Worm (Caenorhabditis elegans) whole organism, L1 larva: ENCODE results near the gene K09A11.1.
A peak's percentile ranks its signal among the peaks of the same experiment; 100 is the strongest.

Source experiments
- C16A3.4 ChIP-seq: fragments of 150-350 bp; optimal IDR thresholded peaks from 2 replicates; lab custom pipeline; 2014; ENCODE audit warnings: missing biosample characterization, missing genetic modification characterization
- C34B4.2 ChIP-seq: sonication (generic microtip); optimal IDR thresholded peaks from 2 replicates; lab custom pipeline; 2017; ENCODE audit warnings: mild to moderate bottlenecking, missing genetic modification characterization, missing compliant biosample characterization
- Y116A8C.19 ChIP-seq: sonication (generic microtip); optimal IDR thresholded peaks from 2 replicates; lab custom pipeline; 2016; ENCODE audit warnings: missing compliant biosample characterization, missing genetic modification characterization, borderline replicate concordance
- aha-1 ChIP-seq: fragments of 150-350 bp; optimal IDR thresholded peaks from 2 replicates; lab custom pipeline; 2014; ENCODE audit warnings: missing biosample characterization, missing genetic modification characterization
- alr-1 ChIP-seq: fragments of 200-800 bp; sonication (Bioruptor generic); optimal IDR thresholded peaks from 2 replicates; lab custom pipeline; 2018; ENCODE audit warnings: borderline replicate concordance, mild to moderate bottlenecking, missing genetic modification characterization, missing compliant biosample characterization
- ama-1 ChIP-seq: fragments of 150-350 bp; optimal IDR thresholded peaks from 2 replicates; lab custom pipeline; 2014
- blmp-1 ChIP-seq: fragments of 150-350 bp; optimal IDR thresholded peaks from 2 replicates; lab custom pipeline; 2014; ENCODE audit warnings: missing biosample characterization, missing genetic modification characterization
- ceh-63 ChIP-seq: fragments of 200-800 bp; sonication (Bioruptor generic); optimal IDR thresholded peaks from 2 replicates; lab custom pipeline; 2018; ENCODE audit warnings: mild to moderate bottlenecking, missing genetic modification characterization, missing compliant biosample characterization
- ceh-82 ChIP-seq, 3 experiments: fragments of 150-350 bp in 1 of 3; sonication (generic microtip) in 2 of 3; optimal IDR thresholded peaks; 2 replicates each; lab custom pipeline; 2014 to 2017; ENCODE audit warnings: missing biosample characterization in 3 of 3, missing genetic modification characterization in 3 of 3
- dpl-1 ChIP-seq, 3 experiments: fragments of 150-350 bp in 2 of 3; sonication (generic microtip) in 1 of 3; optimal IDR thresholded peaks; 2 replicates each; lab custom pipeline; 2014 to 2017; ENCODE audit warnings: missing biosample characterization in 3 of 3, missing genetic modification characterization in 3 of 3, missing genetic modification reagents in 3 of 3
- dsc-1 ChIP-seq: sonication (generic microtip); optimal IDR thresholded peaks from 2 replicates; lab custom pipeline; 2016; ENCODE audit warnings: mild to moderate bottlenecking, missing genetic modification characterization, missing compliant biosample characterization
- efl-1 ChIP-seq, 4 experiments: fragments of 150-350 bp; optimal IDR thresholded peaks in 3 of 4; peaks in 1 of 4; 1 replicate in 1 of 4; 2 replicates in 3 of 4; lab custom pipeline; 2014; ENCODE audit warnings: missing biosample characterization in 2 of 4, missing genetic modification characterization in 2 of 4, missing genetic modification reagents in 2 of 4
- egl-27 ChIP-seq, 2 experiments: fragments of 150-350 bp in 1 of 2; sonication (generic microtip); optimal IDR thresholded peaks; 3 replicates each; lab custom pipeline; 2017 to 2018; ENCODE audit warnings: missing biosample characterization in 2 of 2, missing genetic modification characterization in 2 of 2, missing genetic modification reagents in 2 of 2
- ets-5 ChIP-seq: fragments of 200-800 bp; sonication (Bioruptor generic); IDR thresholded peaks from 2 replicates; pipeline ENCODE4 v1.3.6; 2022; ENCODE audit warnings: missing genetic modification characterization, missing compliant biosample characterization
- fkh-10 ChIP-seq: sonication (generic microtip); optimal IDR thresholded peaks from 2 replicates; lab custom pipeline; 2017; ENCODE audit warnings: missing biosample characterization, missing genetic modification reagents, missing genetic modification characterization
- fkh-4 ChIP-seq: sonication (generic microtip); optimal IDR thresholded peaks from 2 replicates; lab custom pipeline; 2016; ENCODE audit warnings: missing compliant biosample characterization, missing genetic modification characterization, borderline replicate concordance
- fkh-8 ChIP-seq: sonication (generic microtip); optimal IDR thresholded peaks from 2 replicates; lab custom pipeline; 2016; ENCODE audit warnings: mild to moderate bottlenecking, missing genetic modification characterization, missing compliant biosample characterization
- fos-1 ChIP-seq: fragments of 150-350 bp; optimal IDR thresholded peaks from 2 replicates; lab custom pipeline; 2014; ENCODE audit warnings: missing biosample characterization, missing genetic modification characterization
- grh-1 ChIP-seq: fragments of 200-800 bp; sonication (Bioruptor generic); IDR thresholded peaks from 2 replicates; pipeline ENCODE4 v1.3.6; 2022; ENCODE audit warnings: missing genetic modification reagents, missing genetic modification characterization, missing compliant biosample characterization
- hlh-17 ChIP-seq: fragments of 200-800 bp; sonication (Bioruptor generic); optimal IDR thresholded peaks from 2 replicates; lab custom pipeline; 2018; ENCODE audit warnings: missing genetic modification characterization, mild to moderate bottlenecking, missing compliant biosample characterization, moderate library complexity, borderline replicate concordance
- hpl-2 ChIP-seq: fragments of 150-350 bp; optimal IDR thresholded peaks from 2 replicates; lab custom pipeline; 2014; ENCODE audit warnings: missing biosample characterization, missing genetic modification reagents, missing genetic modification characterization
- irx-1 ChIP-seq: sonication (generic microtip); optimal IDR thresholded peaks from 2 replicates; lab custom pipeline; 2016; ENCODE audit warnings: missing genetic modification characterization, missing compliant biosample characterization
- isw-1 ChIP-seq: fragments of 200-800 bp; sonication (Bioruptor generic); IDR thresholded peaks from 2 replicates; pipeline ENCODE4 v1.3.6; 2022; ENCODE audit warnings: missing genetic modification characterization, missing compliant biosample characterization
- lin-14 ChIP-seq: fragments of 200-800 bp; sonication (Bioruptor generic); optimal IDR thresholded peaks from 2 replicates; lab custom pipeline; 2018; ENCODE audit warnings: mild to moderate bottlenecking, missing genetic modification characterization, moderate library complexity, missing compliant biosample characterization
- lin-15B ChIP-seq: fragments of 150-350 bp; sonication (generic microtip); optimal IDR thresholded peaks from 3 replicates; lab custom pipeline; 2014; ENCODE audit warnings: missing biosample characterization, missing genetic modification characterization
- lin-35 ChIP-seq, 2 experiments: fragments of 150-350 bp; optimal IDR thresholded peaks; 2 replicates each; lab custom pipeline; 2014; ENCODE audit warnings: missing biosample characterization in 2 of 2, missing genetic modification characterization in 2 of 2, missing genetic modification reagents in 2 of 2
- lin-39 ChIP-seq: fragments of 150-350 bp; optimal IDR thresholded peaks from 2 replicates; lab custom pipeline; 2014; ENCODE audit warnings: missing biosample characterization, missing genetic modification reagents, missing genetic modification characterization
- lir-3 ChIP-seq: sonication (generic microtip); optimal IDR thresholded peaks from 2 replicates; lab custom pipeline; 2016; ENCODE audit warnings: mild to moderate bottlenecking, missing genetic modification characterization, moderate library complexity, missing compliant biosample characterization; ENCODE audit not compliant: poor library complexity
- mab-9 ChIP-seq: fragments of 200-800 bp; sonication (Bioruptor generic); IDR thresholded peaks from 2 replicates; pipeline ENCODE4 v1.3.6; 2022; ENCODE audit warnings: missing genetic modification reagents, missing genetic modification characterization, missing compliant biosample characterization
- mep-1 ChIP-seq: fragments of 150-350 bp; optimal IDR thresholded peaks from 2 replicates; lab custom pipeline; 2014; ENCODE audit warnings: missing biosample characterization, missing genetic modification characterization
- nhr-12 ChIP-seq: sonication (generic microtip); optimal IDR thresholded peaks from 2 replicates; lab custom pipeline; 2017; ENCODE audit warnings: missing biosample characterization, missing genetic modification characterization
- nhr-19 ChIP-seq: fragments of 200-800 bp; sonication (Bioruptor generic); conservative IDR thresholded peaks from 2 replicates; pipeline ENCODE4 v1.3.6; 2022; ENCODE audit warnings: missing genetic modification characterization, missing compliant biosample characterization
- nhr-47 ChIP-seq: sonication (generic microtip); optimal IDR thresholded peaks from 2 replicates; lab custom pipeline; 2016; ENCODE audit warnings: mild to moderate bottlenecking, missing genetic modification characterization, moderate library complexity, missing compliant biosample characterization
- nhr-71 ChIP-seq: sonication (generic microtip); optimal IDR thresholded peaks from 2 replicates; lab custom pipeline; 2016; ENCODE audit warnings: mild to moderate bottlenecking, missing genetic modification characterization, moderate library complexity, missing compliant biosample characterization
- nhr-84 ChIP-seq: sonication (generic microtip); optimal IDR thresholded peaks from 2 replicates; lab custom pipeline; 2017; ENCODE audit warnings: missing biosample characterization, missing genetic modification characterization
- nhr-85 ChIP-seq: sonication (generic microtip); peaks from one replicate; lab custom pipeline; 2016; ENCODE audit warnings: missing genetic modification characterization, inconsistent platforms, missing compliant biosample characterization
- nhr-90 ChIP-seq: sonication (generic microtip); optimal IDR thresholded peaks from 2 replicates; lab custom pipeline; 2016; ENCODE audit warnings: mild to moderate bottlenecking, missing genetic modification characterization, missing compliant biosample characterization; ENCODE audit not compliant: poor library complexity
- pax-3 ChIP-seq: fragments of 200-800 bp; sonication (Bioruptor generic); optimal IDR thresholded peaks from 2 replicates; lab custom pipeline; 2018; ENCODE audit warnings: mild to moderate bottlenecking, missing genetic modification characterization, moderate library complexity, missing compliant biosample characterization
- rnt-1 ChIP-seq: sonication (generic microtip); optimal IDR thresholded peaks from 2 replicates; lab custom pipeline; 2016; ENCODE audit warnings: mild to moderate bottlenecking, missing genetic modification characterization, moderate library complexity, missing compliant biosample characterization
- skn-1 ChIP-seq: fragments of 150-350 bp; optimal IDR thresholded peaks from 2 replicates; lab custom pipeline; 2014; ENCODE audit warnings: missing biosample characterization, missing genetic modification characterization
- tbx-2 ChIP-seq: sonication (generic microtip); optimal IDR thresholded peaks from 2 replicates; lab custom pipeline; 2016; ENCODE audit warnings: missing genetic modification characterization, missing compliant biosample characterization
- tlp-1 ChIP-seq: fragments of 150-350 bp; optimal IDR thresholded peaks from 2 replicates; lab custom pipeline; 2014; ENCODE audit warnings: missing biosample characterization, missing genetic modification characterization
- unc-130 ChIP-seq: fragments of 150-350 bp; optimal IDR thresholded peaks from 2 replicates; lab custom pipeline; 2017; ENCODE audit warnings: missing biosample characterization, missing genetic modification characterization, inconsistent platforms
- unc-98 ChIP-seq: fragments of 200-800 bp; sonication (Bioruptor generic); IDR thresholded peaks from 2 replicates; pipeline ENCODE4 v1.3.6; 2022; ENCODE audit warnings: missing genetic modification characterization, missing compliant biosample characterization
- vab-15 ChIP-seq: sonication (generic microtip); optimal IDR thresholded peaks from 2 replicates; lab custom pipeline; 2017; ENCODE audit warnings: missing genotype, mild to moderate bottlenecking, missing genetic modification characterization, missing compliant biosample characterization
- zag-1 ChIP-seq: fragments of 150-350 bp; optimal IDR thresholded peaks from 2 replicates; lab custom pipeline; 2014; ENCODE audit warnings: missing biosample characterization, missing genetic modification characterization
- ztf-4 ChIP-seq: fragments of 150-350 bp; optimal IDR thresholded peaks from 2 replicates; lab custom pipeline; 2014; ENCODE audit warnings: missing biosample characterization, missing genetic modification characterization

Gene K09A11.1

ce11 chrX:13225111-13225905, 37.0 kb upstream of the K09A11.1 start (continued):
- no peak for TF ChIP-seq fos-1 (tag; lab: Kevin White, UChicago)
- TF ChIP-seq tbx-2 (tag; lab: Kevin White, UChicago) = peak; percentile 40
- TF ChIP-seq nhr-47 (tag; lab: Kevin White, UChicago) = peak; percentile 17
- peak in 1 of 2 experiments; percentile 44 for TF ChIP-seq lin-35 (GFP tag; optimal IDR thresholded peaks at IDR 0.05; lab: Kevin White, UChicago)
- TF ChIP-seq vab-15 (tag; lab: Kevin White, UChicago) = no peak
- no peak for TF ChIP-seq efl-1 (optimal IDR thresholded peaks at IDR 0.05; lab: Kevin White, UChicago)
- TF ChIP-seq efl-1 (GFP tag; optimal IDR thresholded peaks at IDR 0.05 in 1 of 2; lab: Kevin White, UChicago) = peak in 1 of 2 experiments; percentile 83
- TF ChIP-seq hpl-2 (GFP tag; lab: Kevin White, UChicago) = no peak
- peak in 1 of 3 experiments; percentile 11 for TF ChIP-seq dpl-1 (GFP tag; optimal IDR thresholded peaks at IDR 0.05; lab: Kevin White, UChicago)
- TF ChIP-seq alr-1 = no peak
- TF ChIP-seq C34B4.2 (tag; lab: Kevin White, UChicago) = no peak
- TF ChIP-seq fkh-10 (GFP tag; lab: Kevin White, UChicago) = no peak
- TF ChIP-seq grh-1 = no peak
- TF ChIP-seq rnt-1 (tag; lab: Kevin White, UChicago) = peak; percentile 35
- TF ChIP-seq mab-9 = no peak
- peak; percentile 77 for TF ChIP-seq fkh-8 (tag; lab: Kevin White, UChicago)
- TF ChIP-seq lin-39 = no peak
- no peak for TF ChIP-seq zag-1 (tag; lab: Kevin White, UChicago)
- TF ChIP-seq unc-98 (GFP tag; lab: Robert Waterston, UW) = no peak
- no peak for TF ChIP-seq egl-27 (tag; optimal IDR thresholded peaks at IDR 0.05; lab: Kevin White, UChicago)
- no peak for TF ChIP-seq ztf-4 (tag; lab: Kevin White, UChicago)
- no peak for TF ChIP-seq nhr-12
- peak; percentile 7 for TF ChIP-seq skn-1 (tag; lab: Kevin White, UChicago)
- TF ChIP-seq C16A3.4 (tag; lab: Kevin White, UChicago) = no peak
- no peak for TF ChIP-seq hlh-17
- TF ChIP-seq nhr-84 (tag; lab: Kevin White, UChicago) = no peak
- TF ChIP-seq fkh-4 (tag; lab: Kevin White, UChicago) = no peak
- no peak for TF ChIP-seq nhr-19 (GFP tag; lab: Robert Waterston, UW)
- TF ChIP-seq tlp-1 = no peak
- peak; percentile 75 for TF ChIP-seq nhr-85
- no peak for TF ChIP-seq ama-1 (lab: Kevin White, UChicago)
- peak; percentile 18 for TF ChIP-seq pax-3 (tag; lab: Kevin White, UChicago)

DNA sequence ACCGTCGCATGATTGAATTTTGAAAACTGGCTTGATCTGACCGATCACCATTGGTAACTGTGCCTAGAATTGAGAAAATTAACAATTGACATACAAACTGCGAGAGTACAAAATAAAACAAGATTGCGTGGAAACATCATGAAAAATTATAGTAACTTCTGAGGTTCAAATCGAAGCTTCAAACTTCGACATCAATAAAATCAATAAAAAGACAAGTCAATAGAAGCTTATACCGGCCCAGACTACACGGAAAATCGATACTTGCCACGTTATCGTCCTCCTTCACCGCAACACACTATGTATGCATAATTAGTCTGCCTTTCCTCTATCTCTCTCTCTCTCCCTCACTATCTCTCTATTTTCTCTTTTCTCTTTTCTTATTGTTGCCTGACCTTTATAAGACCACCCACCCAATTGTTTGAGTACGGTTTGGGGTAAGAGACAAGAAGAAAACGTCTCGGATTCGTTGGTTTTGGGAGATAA, 35.6 kb upstream of the K09A11.1 start, which contains the start of gene skr-21:
skr-21 (minus strand) TSS at position 51 of the 483 bp plus-strand sequence.
- TF ChIP-seq lin-14 (peak; percentile 6), egl-27 (tag; optimal IDR thresholded peaks at IDR 0.05; lab: Kevin White, UChicago) (no peak), nhr-90 (tag; lab: Kevin White, UChicago) (no peak), blmp-1 (tag; lab: Kevin White, UChicago) (peak; percentile 76), fkh-4 (tag; lab: Kevin White, UChicago) (no peak), nhr-85 (no peak), lir-3 (tag; lab: Kevin White, UChicago) (no peak), hlh-17 (no peak), dsc-1 (no peak), isw-1 (GFP tag; lab: Robert Waterston, UW) (no peak), lin-15B (tag; lab: Kevin White, UChicago) (no peak), irx-1 (tag; lab: Kevin White, UChicago) (no peak), ceh-82 (tag; optimal IDR thresholded peaks at IDR 0.05; lab: Kevin White, UChicago) (no peak), grh-1 (no peak), ceh-63 (GFP tag; lab: Kevin White, UChicago) (no peak), lin-35 (GFP tag; optimal IDR thresholded peaks at IDR 0.05; lab: Kevin White, UChicago) (no peak), lin-39 (no peak), ets-5 (GFP tag; lab: Robert Waterston, UW) (no peak), Y116A8C.19 (tag; lab: Kevin White, UChicago) (no peak), nhr-71 (tag; lab: Kevin White, UChicago) (no peak), aha-1 (tag; lab: Kevin White, UChicago) (no peak), C34B4.2 (tag; lab: Kevin White, UChicago) (no peak), mep-1 (tag; lab: Kevin White, UChicago) (peak; percentile 46), unc-130 (tag; lab: Kevin White, UChicago) (no peak)
